Worm (Caenorhabditis elegans) whole organism, L1 larva: ENCODE results near the gene Y37B11A.3.

Experiments used
- ama-1 ChIP-seq: fragments of 150-350 bp; optimal IDR thresholded peaks from 2 replicates; lab custom pipeline; 2014
- ceh-63 ChIP-seq: fragments of 200-800 bp; sonication (Bioruptor generic); optimal IDR thresholded peaks from 2 replicates; lab custom pipeline; 2018; ENCODE audit warnings: mild to moderate bottlenecking, missing genetic modification characterization, missing compliant biosample characterization
- ets-5 ChIP-seq: fragments of 200-800 bp; sonication (Bioruptor generic); IDR thresholded peaks from 2 replicates; pipeline ENCODE4 v1.3.6; 2022; ENCODE audit warnings: missing genetic modification characterization, missing compliant biosample characterization
- isw-1 ChIP-seq: fragments of 200-800 bp; sonication (Bioruptor generic); IDR thresholded peaks from 2 replicates; pipeline ENCODE4 v1.3.6; 2022; ENCODE audit warnings: missing genetic modification characterization, missing compliant biosample characterization
- lin-14 ChIP-seq: fragments of 200-800 bp; sonication (Bioruptor generic); optimal IDR thresholded peaks from 2 replicates; lab custom pipeline; 2018; ENCODE audit warnings: mild to moderate bottlenecking, missing genetic modification characterization, moderate library complexity, missing compliant biosample characterization
- lin-39 ChIP-seq: fragments of 150-350 bp; optimal IDR thresholded peaks from 2 replicates; lab custom pipeline; 2014; ENCODE audit warnings: missing biosample characterization, missing genetic modification reagents, missing genetic modification characterization
- lir-3 ChIP-seq: sonication (generic microtip); optimal IDR thresholded peaks from 2 replicates; lab custom pipeline; 2016; ENCODE audit warnings: mild to moderate bottlenecking, missing genetic modification characterization, moderate library complexity, missing compliant biosample characterization; ENCODE audit not compliant: poor library complexity
- lsy-2 ChIP-seq, 2 experiments: fragments of 150-350 bp; optimal IDR thresholded peaks; 2 replicates each; lab custom pipeline; 2014; ENCODE audit warnings: missing biosample characterization in 2 of 2, missing genetic modification characterization in 2 of 2
- mep-1 ChIP-seq: fragments of 150-350 bp; optimal IDR thresholded peaks from 2 replicates; lab custom pipeline; 2014; ENCODE audit warnings: missing biosample characterization, missing genetic modification characterization
- rnt-1 ChIP-seq: sonication (generic microtip); optimal IDR thresholded peaks from 2 replicates; lab custom pipeline; 2016; ENCODE audit warnings: mild to moderate bottlenecking, missing genetic modification characterization, moderate library complexity, missing compliant biosample characterization
- snpc-4 ChIP-seq: fragments of 150-350 bp; optimal IDR thresholded peaks from 2 replicates; lab custom pipeline; 2014; ENCODE audit warnings: missing biosample characterization, missing genetic modification characterization
- sptf-1 ChIP-seq: fragments of 150-350 bp; optimal IDR thresholded peaks from 2 replicates; lab custom pipeline; 2014; ENCODE audit warnings: missing biosample characterization, missing genetic modification characterization
- tbx-2 ChIP-seq: sonication (generic microtip); optimal IDR thresholded peaks from 2 replicates; lab custom pipeline; 2016; ENCODE audit warnings: missing genetic modification characterization, missing compliant biosample characterization
- ztf-11 ChIP-seq, 2 experiments: sonication (generic microtip); optimal IDR thresholded peaks; 2 replicates each; lab custom pipeline; 2016 to 2017; ENCODE audit warnings: missing genetic modification characterization in 2 of 2, missing biosample characterization in 1 of 2, missing compliant biosample characterization in 1 of 2

ce11 chrIII:5758519-5759099 lies 26.5 kb downstream of the Y37B11A.3 start:
- peak; percentile 57 for TF ChIP-seq ceh-63 (GFP tag; lab: Kevin White, UChicago)
- peak; percentile 49 for TF ChIP-seq tbx-2
- TF ChIP-seq snpc-4 (tag; lab: Kevin White, UChicago), result no peak
- TF ChIP-seq sptf-1 (tag; lab: Kevin White, UChicago), result no peak
- TF ChIP-seq rnt-1 (tag; lab: Kevin White, UChicago), result no peak
- no peak for TF ChIP-seq lin-39
- TF ChIP-seq ama-1 (lab: Kevin White, UChicago), result no peak
- TF ChIP-seq isw-1 (GFP tag; lab: Robert Waterston, UW), result peak; percentile 19; the same call in 1 of the 2 replicates
- TF ChIP-seq lsy-2 (tag; optimal IDR thresholded peaks at IDR 0.05; lab: Kevin White, UChicago), result peak; percentile 51 to 71
- TF ChIP-seq ets-5 (GFP tag; lab: Robert Waterston, UW), result no peak
- TF ChIP-seq lir-3 (tag; lab: Kevin White, UChicago), result peak; percentile 29
- peak; percentile 62 for TF ChIP-seq mep-1 (tag; lab: Kevin White, UChicago)
- peak in 1 of 2 experiments; percentile 19 for TF ChIP-seq ztf-11 (tag; optimal IDR thresholded peaks at IDR 0.05; lab: Kevin White, UChicago)
- TF ChIP-seq lin-14 (GFP tag; lab: Kevin White, UChicago), result peak; percentile 94
